Fruit fly (Drosophila melanogaster) Kc167 (cell line): ENCODE data around the gene SelT.

ENCODE experiments used
- Myc ChIP-seq: fragments of >200 bp; optimal IDR thresholded peaks from 2 replicates; lab custom pipeline; 2017; ENCODE audit warnings: missing external identifiers
- Sin3A ChIP-seq: fragments of >200 bp; optimal IDR thresholded peaks from 2 replicates; lab custom pipeline; 2018; ENCODE audit warnings: missing external identifiers
- h ChIP-seq: fragments of >200 bp; optimal IDR thresholded peaks from 3 replicates; lab custom pipeline; 2018; ENCODE audit warnings: missing external identifiers
- insv ChIP-seq: fragments of >200 bp; optimal IDR thresholded peaks from 3 replicates; lab custom pipeline; 2018; ENCODE audit warnings: missing external identifiers
- psq ChIP-seq: fragments of >200 bp; optimal IDR thresholded peaks from 2 replicates; lab custom pipeline; 2017; ENCODE audit warnings: missing external identifiers
- ttk ChIP-seq: sonication (Bioruptor generic); optimal IDR thresholded peaks from 2 replicates; lab custom pipeline; 2017; ENCODE audit warnings: missing external identifiers

The SelT gene

dm6 chr2L:5010784-5011260 lies at the start of gene SelT, which contains the start of the genes CG31917 and Tfb5:
SelT (plus strand) TSS chr2L:5010922.
CG31917 (minus strand) TSS chr2L:5010834.
Tfb5 (minus strand) TSS chr2L:5010834.
- TF ChIP-seq h (lab: Kevin White, UChicago) (no peak), Myc (lab: Kevin White, UChicago) (no peak), insv (lab: Kevin White, UChicago) (no peak), Sin3A (no peak), psq (no peak), ttk (lab: Kevin White, UChicago) (no peak)

- TF ChIP-seq ttk (lab: Kevin White, UChicago) (no peak), h (lab: Kevin White, UChicago) (no peak), Sin3A (no peak), Myc (lab: Kevin White, UChicago) (no peak), insv (lab: Kevin White, UChicago) (no peak), psq (no peak)
These were observed 45.3 kb upstream of the SelT start, which contains the start of gene CG34125 for dm6 chr2L:4965420-4965819. CG34125 (plus strand) TSS chr2L:4965673.

- TF ChIP-seq h (lab: Kevin White, UChicago) (no peak), ttk (lab: Kevin White, UChicago) (no peak), psq (no peak)
These were observed 44.8 kb upstream of the SelT start for dm6 chr2L:4965923-4966322.

dm6 chr2L:4967511-4967910 lies 43.2 kb upstream of the SelT start, which contains the start of gene eIF3i:
eIF3i (minus strand) TSS chr2L:4967775.
- no peak for TF ChIP-seq Sin3A
- TF ChIP-seq ttk (lab: Kevin White, UChicago), result no peak
- no peak for TF ChIP-seq psq
- no peak for TF ChIP-seq Myc (lab: Kevin White, UChicago)

- TF ChIP-seq h (lab: Kevin White, UChicago), result no peak
- TF ChIP-seq psq, result no peak
- no peak for TF ChIP-seq insv (lab: Kevin White, UChicago)
- no peak for TF ChIP-seq Sin3A
- TF ChIP-seq ttk (lab: Kevin White, UChicago), result no peak
- no peak for TF ChIP-seq Myc (lab: Kevin White, UChicago)
These were observed 42.0 kb upstream of the SelT start, which contains the start of the genes Scox and Polr1C for dm6 chr2L:4968767-4969166. Scox (minus strand) TSS chr2L:4968935. Polr1C (plus strand) TSS chr2L:4969004.

- TF ChIP-seq psq (no peak), Myc (lab: Kevin White, UChicago) (no peak), ttk (lab: Kevin White, UChicago) (no peak), Sin3A (no peak), insv (lab: Kevin White, UChicago) (no peak), h (lab: Kevin White, UChicago) (no peak)
These were observed 39.4 kb upstream of the SelT start, which contains the start of gene CG14043 for dm6 chr2L:4971329-4971798. CG14043 (plus strand) TSS chr2L:4971702.

dm6 chr2L:4973731-4974415 lies 36.8 kb upstream of the SelT start, which contains the start of gene mRpL28:
mRpL28 (plus strand) TSS chr2L:4973976.
- TF ChIP-seq ttk (lab: Kevin White, UChicago) (no peak), Sin3A (no peak), insv (lab: Kevin White, UChicago) (no peak), h (lab: Kevin White, UChicago) (no peak), Myc (lab: Kevin White, UChicago) (no peak), psq (no peak)

- TF ChIP-seq Sin3A (no peak), psq (no peak), Myc (lab: Kevin White, UChicago) (no peak), insv (lab: Kevin White, UChicago) (no peak), h (lab: Kevin White, UChicago) (no peak), ttk (lab: Kevin White, UChicago) (no peak)
These were observed 33.7 kb upstream of the SelT start, which contains the start of the genes Gmd and CG3792 for dm6 chr2L:4976988-4977551. Gmd (minus strand) TSS chr2L:4977023. CG3792 (plus strand) TSS chr2L:4977312.

- TF ChIP-seq Myc (lab: Kevin White, UChicago), result no peak
- no peak for TF ChIP-seq psq
- no peak for TF ChIP-seq Sin3A
- no peak for TF ChIP-seq ttk (lab: Kevin White, UChicago)
- TF ChIP-seq h (lab: Kevin White, UChicago), result no peak
- TF ChIP-seq insv (lab: Kevin White, UChicago), result no peak
These were observed 31.6 kb upstream of the SelT start, which contains the start of gene CG8891 for dm6 chr2L:4979138-4979537. CG8891 (minus strand) TSS chr2L:4979379.

dm6 chr2L:4981278-4981966 lies 29.3 kb upstream of the SelT start, which contains the start of the genes CG8892 and CG34126:
CG8892 (minus strand) TSS chr2L:4981592.
CG34126 (plus strand) TSS chr2L:4981614.
- no peak for TF ChIP-seq insv (lab: Kevin White, UChicago)
- TF ChIP-seq Myc (lab: Kevin White, UChicago), result no peak
- TF ChIP-seq ttk (lab: Kevin White, UChicago), result no peak
- no peak for TF ChIP-seq Sin3A
- no peak for TF ChIP-seq psq
- no peak for TF ChIP-seq h (lab: Kevin White, UChicago)

dm6 chr2L:4982098-4982646 lies 28.6 kb upstream of the SelT start:
- TF ChIP-seq h (lab: Kevin White, UChicago) (no peak), insv (lab: Kevin White, UChicago) (no peak), psq (no peak), ttk (lab: Kevin White, UChicago) (no peak)
